Worm (Caenorhabditis elegans) whole organism, L4 larva: Measurements from ENCODE around the gene dod-17.

Source experiments
- D1046.2 ChIP-seq: fragments of 200-800 bp; sonication (Bioruptor generic); IDR thresholded peaks from 2 replicates; pipeline ENCODE4 v1.3.6; 2022; ENCODE audit warnings: missing genetic modification characterization, missing compliant biosample characterization
- F37D6.2 ChIP-seq: sonication (generic microtip); optimal IDR thresholded peaks from 2 replicates; lab custom pipeline; 2016; ENCODE audit warnings: mild to moderate bottlenecking, missing genetic modification characterization, missing compliant biosample characterization
- F49E8.2 ChIP-seq: sonication (generic microtip); optimal IDR thresholded peaks from 2 replicates; lab custom pipeline; 2016; ENCODE audit warnings: missing compliant biosample characterization, mild to moderate bottlenecking, missing genetic modification characterization, borderline replicate concordance
- R02D3.7 ChIP-seq: fragments of 150-350 bp; sonication (generic microtip); optimal IDR thresholded peaks from 3 replicates; lab custom pipeline; 2014; ENCODE audit warnings: missing biosample characterization, missing genetic modification characterization
- T20F7.1 ChIP-seq: fragments of 200-800 bp; sonication (Bioruptor generic); optimal IDR thresholded peaks from 2 replicates; lab custom pipeline; 2018; ENCODE audit warnings: mild to moderate bottlenecking, missing genetic modification characterization, missing compliant biosample characterization
- T26A8.4 ChIP-seq: fragments of 200-800 bp; sonication (Bioruptor generic); IDR thresholded peaks from 2 replicates; pipeline ENCODE4 v1.3.6; 2022; ENCODE audit warnings: missing genetic modification characterization, missing compliant biosample characterization
- Y105C5A.15 ChIP-seq: fragments of 200-800 bp; sonication (Bioruptor generic); IDR thresholded peaks from 2 replicates; pipeline ENCODE4 v1.3.6; 2022; ENCODE audit warnings: missing genetic modification characterization, missing compliant biosample characterization
- Y5F2A.4 ChIP-seq: fragments of 200-800 bp; sonication (Bioruptor generic); optimal IDR thresholded peaks from 2 replicates; lab custom pipeline; 2018; ENCODE audit warnings: mild to moderate bottlenecking, missing genetic modification characterization, missing compliant biosample characterization
- aha-1 ChIP-seq: fragments of 150-350 bp; peaks from one replicate; lab custom pipeline; 2014; ENCODE audit warnings: missing biosample characterization, missing genetic modification characterization
- ama-1 ChIP-seq: fragments of 150-350 bp; optimal IDR thresholded peaks from 2 replicates; lab custom pipeline; 2014; ENCODE audit warnings: inconsistent platforms, mixed read lengths
- arid-1 ChIP-seq: fragments of 200-800 bp; sonication (Bioruptor generic); conservative IDR thresholded peaks from 2 replicates; pipeline ENCODE4 v1.3.6; 2022; ENCODE audit warnings: missing genetic modification reagents, missing genetic modification characterization, missing compliant biosample characterization
- ceh-20 ChIP-seq: fragments of 200-800 bp; sonication (Bioruptor generic); IDR thresholded peaks from 2 replicates; pipeline ENCODE4 v1.3.6; 2022; ENCODE audit warnings: missing genetic modification reagents, missing genetic modification characterization, missing compliant biosample characterization
- ceh-28 ChIP-seq: fragments of 150-350 bp; optimal IDR thresholded peaks from 2 replicates; lab custom pipeline; 2014; ENCODE audit warnings: missing biosample characterization, missing genetic modification reagents, missing genetic modification characterization
- ceh-44 ChIP-seq: fragments of 200-800 bp; sonication (Bioruptor generic); IDR thresholded peaks from 2 replicates; pipeline ENCODE4 v1.3.6; 2022; ENCODE audit warnings: missing genetic modification reagents, missing genetic modification characterization, missing compliant biosample characterization
- ceh-62 ChIP-seq: sonication (generic microtip); optimal IDR thresholded peaks from 2 replicates; lab custom pipeline; 2017; ENCODE audit warnings: missing biosample characterization, missing genetic modification characterization
- ces-1 ChIP-seq: fragments of 150-350 bp; sonication (generic microtip); optimal IDR thresholded peaks from 4 replicates; lab custom pipeline; 2014; ENCODE audit warnings: missing biosample characterization, missing genetic modification reagents, missing genetic modification characterization
- dmd-6 ChIP-seq: fragments of 200-800 bp; sonication (Bioruptor generic); IDR thresholded peaks from 2 replicates; pipeline ENCODE4 v1.3.6; 2022; ENCODE audit warnings: missing genetic modification reagents, missing genetic modification characterization, missing compliant biosample characterization
- dmd-8 ChIP-seq: fragments of 200-800 bp; sonication (Bioruptor generic); IDR thresholded peaks from 2 replicates; pipeline ENCODE4 v1.3.6; 2022; ENCODE audit warnings: missing genetic modification characterization, missing compliant biosample characterization
- dve-1 ChIP-seq: sonication (generic microtip); optimal IDR thresholded peaks from 2 replicates; lab custom pipeline; 2017; ENCODE audit warnings: antibody characterized with exemption, mild to moderate bottlenecking, missing genetic modification characterization, missing compliant biosample characterization; ENCODE audit not compliant: insufficient read depth
- egl-27 ChIP-seq: sonication (generic microtip); optimal IDR thresholded peaks from 3 replicates; lab custom pipeline; 2017; ENCODE audit warnings: missing biosample characterization, missing genetic modification reagents, missing genetic modification characterization
- fos-1 ChIP-seq: fragments of 150-350 bp; optimal IDR thresholded peaks from 2 replicates; lab custom pipeline; 2014; ENCODE audit warnings: missing biosample characterization, missing genetic modification characterization
- gei-8 ChIP-seq: fragments of 200-800 bp; sonication (Bioruptor generic); optimal IDR thresholded peaks from 2 replicates; lab custom pipeline; 2018; ENCODE audit warnings: mild to moderate bottlenecking, missing genetic modification characterization, missing compliant biosample characterization
- hlh-11 ChIP-seq: fragments of 200-800 bp; sonication (Bioruptor generic); optimal IDR thresholded peaks from 2 replicates; lab custom pipeline; 2018; ENCODE audit warnings: mild to moderate bottlenecking, missing genetic modification characterization, missing compliant biosample characterization
- hlh-30 ChIP-seq: sonication (generic microtip); optimal IDR thresholded peaks from 2 replicates; lab custom pipeline; 2017; ENCODE audit warnings: antibody characterized with exemption, mild to moderate bottlenecking, missing genetic modification characterization, missing compliant biosample characterization; ENCODE audit not compliant: insufficient read depth
- jun-1 ChIP-seq: fragments of 150-350 bp; optimal IDR thresholded peaks from 2 replicates; lab custom pipeline; 2014; ENCODE audit warnings: missing biosample characterization, missing genetic modification reagents, missing genetic modification characterization
- lin-38 ChIP-seq: fragments of 200-800 bp; sonication (Bioruptor generic); IDR thresholded peaks from 2 replicates; pipeline ENCODE4 v1.3.6; 2022; ENCODE audit warnings: missing genetic modification reagents, missing genetic modification characterization, missing compliant biosample characterization
- lsy-2 ChIP-seq, 2 experiments: fragments of 150-350 bp in 1 of 2; sonication (generic microtip) in 1 of 2; optimal IDR thresholded peaks; 2 replicates each; lab custom pipeline; 2014 to 2017; ENCODE audit warnings: missing biosample characterization in 2 of 2, missing genetic modification characterization in 2 of 2
- madf-5 ChIP-seq, 2 experiments: fragments of 200-800 bp; sonication (Bioruptor generic); IDR thresholded peaks; 2 replicates each; pipeline ENCODE4 v1.3.6; 2022; ENCODE audit warnings: missing compliant biosample characterization in 2 of 2, missing genetic modification characterization in 2 of 2
- mdt-29 ChIP-seq: fragments of 200-800 bp; sonication (Bioruptor generic); IDR thresholded peaks from 2 replicates; pipeline ENCODE4 v1.3.6; 2022; ENCODE audit warnings: missing genetic modification reagents, missing genetic modification characterization, missing compliant biosample characterization
- mes-2 ChIP-seq: sonication (generic microtip); optimal IDR thresholded peaks from 2 replicates; lab custom pipeline; 2016; ENCODE audit warnings: missing genotype, mild to moderate bottlenecking, missing genetic modification characterization, missing compliant biosample characterization; ENCODE audit not compliant: poor library complexity, severe bottlenecking
- mxl-2 ChIP-seq: fragments of 200-800 bp; sonication (Bioruptor generic); conservative IDR thresholded peaks from 2 replicates; pipeline ENCODE4 v1.3.6; 2022; ENCODE audit warnings: missing genetic modification reagents, missing genetic modification characterization, missing compliant biosample characterization
- nhr-111 ChIP-seq: fragments of 200-800 bp; sonication (Bioruptor generic); optimal IDR thresholded peaks from 2 replicates; lab custom pipeline; 2018; ENCODE audit warnings: mild to moderate bottlenecking, missing genetic modification characterization, missing compliant biosample characterization
- nhr-28 ChIP-seq: fragments of 150-350 bp; optimal IDR thresholded peaks from 2 replicates; lab custom pipeline; 2014; ENCODE audit warnings: missing biosample characterization, missing genetic modification characterization
- nhr-42 ChIP-seq: fragments of 200-800 bp; sonication (Bioruptor generic); IDR thresholded peaks from 2 replicates; pipeline ENCODE4 v1.3.6; 2022; ENCODE audit warnings: missing genetic modification characterization, missing compliant biosample characterization
- nhr-48 ChIP-seq: sonication (generic microtip); optimal IDR thresholded peaks from 2 replicates; lab custom pipeline; 2016; ENCODE audit warnings: mild to moderate bottlenecking, missing genetic modification characterization, missing compliant biosample characterization
- nhr-76 ChIP-seq: fragments of 150-350 bp; optimal IDR thresholded peaks from 2 replicates; lab custom pipeline; 2014; ENCODE audit warnings: missing biosample characterization, missing genetic modification characterization
- rbr-2 ChIP-seq: sonication (generic microtip); optimal IDR thresholded peaks from 2 replicates; lab custom pipeline; 2016; ENCODE audit warnings: missing genotype, missing genetic modification characterization, missing compliant biosample characterization
- saeg-2 ChIP-seq: fragments of 200-800 bp; sonication (Bioruptor generic); IDR thresholded peaks from 2 replicates; pipeline ENCODE4 v1.3.6; 2022; ENCODE audit warnings: missing genetic modification reagents, missing genetic modification characterization, missing compliant biosample characterization
- sdz-12 ChIP-seq: fragments of 200-800 bp; sonication (Bioruptor generic); optimal IDR thresholded peaks from 2 replicates; lab custom pipeline; 2018; ENCODE audit warnings: mild to moderate bottlenecking, missing genetic modification characterization, missing compliant biosample characterization
- set-16 ChIP-seq: fragments of 200-800 bp; sonication (Bioruptor generic); IDR thresholded peaks from 2 replicates; pipeline ENCODE4 v1.3.6; 2022; ENCODE audit warnings: missing genetic modification reagents, missing genetic modification characterization, missing compliant biosample characterization
- snpc-4 ChIP-seq: fragments of 150-350 bp; optimal IDR thresholded peaks from 2 replicates; lab custom pipeline; 2014; ENCODE audit warnings: missing biosample characterization, missing genetic modification characterization
- tag-97 ChIP-seq: fragments of 200-800 bp; sonication (Bioruptor generic); IDR thresholded peaks from 2 replicates; pipeline ENCODE4 v1.3.6; 2022; ENCODE audit warnings: missing genetic modification characterization, missing compliant biosample characterization
- unc-130 ChIP-seq: sonication (generic microtip); optimal IDR thresholded peaks from 2 replicates; lab custom pipeline; 2016; ENCODE audit warnings: missing genetic modification reagents, missing genetic modification characterization, missing compliant biosample characterization
- unc-39 ChIP-seq: sonication (generic microtip); optimal IDR thresholded peaks from 2 replicates; lab custom pipeline; 2017; ENCODE audit warnings: missing biosample characterization, missing genetic modification characterization
- zag-1 ChIP-seq: fragments of 150-350 bp; optimal IDR thresholded peaks from 2 replicates; lab custom pipeline; 2014; ENCODE audit warnings: missing biosample characterization, missing genetic modification characterization
- ztf-11 ChIP-seq: fragments of 150-350 bp; optimal IDR thresholded peaks from 2 replicates; lab custom pipeline; 2014; ENCODE audit warnings: missing biosample characterization, missing genetic modification characterization
- ztf-7 ChIP-seq: fragments of 150-350 bp; optimal IDR thresholded peaks from 2 replicates; lab custom pipeline; 2014; ENCODE audit warnings: missing biosample characterization, missing genetic modification characterization

The dod-17 gene

DNA sequence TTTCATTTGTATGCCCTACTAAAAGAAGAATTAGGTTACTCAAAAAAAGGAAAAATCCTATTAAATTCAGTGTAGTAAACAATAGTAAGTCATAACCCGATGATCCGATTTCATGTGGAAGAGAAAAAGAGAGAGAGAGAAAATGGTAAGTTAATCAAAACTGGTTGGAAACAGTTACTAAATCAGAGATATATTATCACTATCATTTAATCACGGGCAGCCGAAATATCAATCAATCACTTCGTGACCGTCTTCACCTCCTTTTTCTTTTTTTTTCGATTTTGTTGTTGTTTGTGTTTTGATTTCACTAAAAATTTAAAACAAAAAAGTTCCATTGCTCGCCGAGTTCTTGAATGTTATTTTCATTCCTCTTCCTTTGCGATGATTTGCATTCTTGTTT, 21.5 kb downstream of the dod-17 start:
- peak; percentile 48 for TF ChIP-seq hlh-30 (tag; lab: Kevin White, UChicago)
- TF ChIP-seq nhr-28 (tag; lab: Kevin White, UChicago), result peak; percentile 27
- no peak for TF ChIP-seq aha-1 (tag; lab: Kevin White, UChicago)
- TF ChIP-seq mdt-29 (GFP tag; lab: Robert Waterston, UW), result no peak

DNA sequence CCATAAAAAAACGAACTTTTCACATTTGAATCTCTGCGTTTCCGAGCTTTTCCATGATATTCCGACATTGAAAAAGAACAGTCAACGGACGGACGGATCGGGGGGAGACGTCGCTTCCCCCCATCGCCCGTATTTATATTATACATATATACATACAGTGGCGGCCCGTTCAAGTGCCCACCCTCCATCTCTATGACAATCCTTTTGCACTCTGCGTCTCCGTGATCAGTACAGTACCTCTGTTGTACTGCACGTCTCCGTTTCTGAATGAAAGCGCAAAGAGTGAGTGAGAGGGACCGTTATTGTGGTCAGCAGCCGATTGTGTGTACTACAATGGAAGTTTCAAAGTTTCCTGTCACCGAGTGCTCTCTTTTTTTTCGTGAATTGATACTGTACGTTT, 23.0 kb downstream of the dod-17 start:
- TF ChIP-seq madf-5 (GFP tag; IDR thresholded peaks at IDR 0.05; lab: Robert Waterston, UW) (no peak), hlh-11 (peak; percentile 17), mes-2 (tag; lab: Kevin White, UChicago) (peak; percentile 42)

DNA sequence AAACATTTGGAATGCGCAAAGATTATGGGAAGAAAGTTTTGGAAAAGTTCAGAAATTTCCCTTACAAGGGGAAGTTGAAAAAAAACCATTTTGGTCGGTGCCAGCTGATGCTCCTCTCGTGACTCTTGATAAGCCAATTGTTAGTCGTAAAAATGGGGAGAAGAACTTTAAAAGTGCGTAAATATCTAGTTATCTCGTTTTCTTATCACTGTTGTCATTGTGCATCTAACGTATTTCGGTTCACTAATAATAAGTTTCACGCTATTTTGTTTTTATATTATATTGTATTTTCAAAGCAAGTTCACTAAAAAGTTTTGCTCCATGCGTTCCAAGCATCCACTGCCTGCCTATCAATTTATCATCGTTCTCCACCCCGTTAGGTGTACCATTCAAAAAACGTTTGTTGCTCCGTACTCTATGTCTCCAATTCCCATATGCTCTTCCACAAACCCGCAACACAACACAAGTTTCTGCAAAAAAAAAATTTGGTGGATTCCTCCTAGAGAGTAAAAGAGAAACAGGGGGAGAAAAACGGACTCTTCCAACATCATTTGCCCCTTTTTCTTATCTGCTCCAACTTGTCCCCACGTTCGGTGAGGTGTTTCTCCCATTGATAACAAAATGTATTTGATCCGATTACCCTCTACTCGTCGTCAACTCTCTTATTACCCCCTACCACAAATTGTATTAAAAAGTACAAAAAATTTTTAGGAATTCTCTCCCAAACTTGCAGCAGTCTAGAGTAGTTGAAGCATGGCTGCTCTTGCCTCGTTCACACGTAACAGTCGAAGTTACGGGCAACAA, 32.5 kb downstream of the dod-17 start, which contains the start of gene mbk-2:
Gene mbk-2 (plus strand): TSS at position 754 of the 804 bp plus-strand sequence.
- TF ChIP-seq snpc-4 (tag; lab: Kevin White, UChicago) (no peak), zag-1 (tag; lab: Kevin White, UChicago) (no peak), ceh-62 (tag; lab: Kevin White, UChicago) (no peak), fos-1 (tag; lab: Kevin White, UChicago) (no peak), nhr-42 (GFP tag; lab: Robert Waterston, UW) (no peak), gei-8 (GFP tag; lab: Kevin White, UChicago) (no peak), saeg-2 (GFP tag; lab: Robert Waterston, UW) (no peak), rbr-2 (tag; lab: Kevin White, UChicago) (no peak), nhr-76 (tag; lab: Kevin White, UChicago) (no peak), D1046.2 (GFP tag; lab: Robert Waterston, UW) (no peak), mes-2 (tag; lab: Kevin White, UChicago) (no peak), arid-1 (no peak), ceh-28 (tag; lab: Kevin White, UChicago) (no peak), tag-97 (GFP tag; lab: Robert Waterston, UW) (no peak), T26A8.4 (GFP tag; lab: Robert Waterston, UW) (no peak), dmd-6 (GFP tag; lab: Robert Waterston, UW) (peak; percentile 7; the same call in 1 of the 2 replicates), lsy-2 (tag; optimal IDR thresholded peaks at IDR 0.05; lab: Kevin White, UChicago) (no peak), mxl-2 (GFP tag; lab: Robert Waterston, UW) (no peak), T20F7.1 (no peak), egl-27 (tag; lab: Kevin White, UChicago) (no peak), ceh-44 (GFP tag; lab: Robert Waterston, UW) (no peak), Y5F2A.4 (GFP tag; lab: Kevin White, UChicago) (no peak), ztf-7 (tag; lab: Kevin White, UChicago) (no peak), dve-1 (tag; lab: Kevin White, UChicago) (peak; percentile 58), sdz-12 (GFP tag; lab: Kevin White, UChicago) (no peak), nhr-111 (no peak), unc-130 (GFP tag; lab: Kevin White, UChicago) (no peak), ztf-11 (tag; lab: Kevin White, UChicago) (no peak), dmd-8 (GFP tag; lab: Robert Waterston, UW) (no peak), ceh-20 (no peak), nhr-48 (no peak), F37D6.2 (no peak), jun-1 (tag; lab: Kevin White, UChicago) (no peak), ces-1 (GFP tag; lab: Kevin White, UChicago) (no peak), set-16 (GFP tag; lab: Robert Waterston, UW) (no peak), ama-1 (lab: Kevin White, UChicago) (no peak), aha-1 (tag; lab: Kevin White, UChicago) (peak; percentile 58), unc-39 (tag; lab: Kevin White, UChicago) (no peak), R02D3.7 (tag; lab: Kevin White, UChicago) (no peak), lin-38 (GFP tag; lab: Robert Waterston, UW) (no peak), Y105C5A.15 (GFP tag; lab: Robert Waterston, UW) (no peak), hlh-11 (peak; percentile 58), F49E8.2 (tag; lab: Kevin White, UChicago) (no peak)
